Comparison of ENCODE assay signal across 2 fruit fly cellular contexts in genomic region chrX:15552472-15552888, dm6.
TF ChIP-seq lines count a peak whose summit lies in the region.

No protein-coding gene starts in this region.

TF ChIP-seq in whole organism, prepupa, 60 proteins besides CTCF, POLR2A, EP300 and RAD21 (continued from another document):
- no peak for TF ChIP-seq Blimp-1 (GFP tag; optimal IDR thresholded peaks at IDR 0.05; lab: Kevin White, UChicago)
- peak; percentile 40 for TF ChIP-seq net (GFP tag; optimal IDR thresholded peaks at IDR 0.05; lab: Kevin White, UChicago)
- TF ChIP-seq Eip93F (GFP tag; optimal IDR thresholded peaks at IDR 0.05; lab: Kevin White, UChicago), result no peak
- TF ChIP-seq Eip78C (GFP tag; lab: Kevin White, UChicago), result peak; percentile 91
- TF ChIP-seq CG9139 (GFP tag; optimal IDR thresholded peaks at IDR 0.05; lab: Kevin White, UChicago), result no peak
- TF ChIP-seq pdm3 (GFP tag; optimal IDR thresholded peaks at IDR 0.05; lab: Kevin White, UChicago), result peak; percentile 33
- TF ChIP-seq CG6276 (GFP tag; optimal IDR thresholded peaks at IDR 0.05; lab: Kevin White, UChicago), result peak; percentile 9
- TF ChIP-seq Sox14 (GFP tag; optimal IDR thresholded peaks at IDR 0.05; lab: Kevin White, UChicago), result peak; percentile 60
- TF ChIP-seq eg (GFP tag; IDR thresholded peaks at IDR 0.05; lab: Robert Waterston, UW), result no peak
- peak; percentile 51 for TF ChIP-seq CG31627 (GFP tag; optimal IDR thresholded peaks at IDR 0.05; lab: Kevin White, UChicago)
- TF ChIP-seq vri (GFP tag; optimal IDR thresholded peaks at IDR 0.05; lab: Kevin White, UChicago), result peak; percentile 7
- peak; percentile 65 for TF ChIP-seq lz (GFP tag; optimal IDR thresholded peaks at IDR 0.05; lab: Kevin White, UChicago)
- peak; percentile 29 for TF ChIP-seq CG34406 (GFP tag; optimal IDR thresholded peaks at IDR 0.05; lab: Kevin White, UChicago)
- TF ChIP-seq CG8319 (GFP tag; optimal IDR thresholded peaks at IDR 0.05; lab: Kevin White, UChicago), result no peak
- TF ChIP-seq Lpt (GFP tag; optimal IDR thresholded peaks at IDR 0.05; lab: Kevin White, UChicago), result no peak
- TF ChIP-seq salr (GFP tag; optimal IDR thresholded peaks at IDR 0.05; lab: Kevin White, UChicago), result peak in 1 of 2 experiments; percentile 48
- TF ChIP-seq acj6 (GFP tag; optimal IDR thresholded peaks at IDR 0.05; lab: Kevin White, UChicago), result peak; percentile 49
- TF ChIP-seq Hr4 (GFP tag; optimal IDR thresholded peaks at IDR 0.05; lab: Kevin White, UChicago), result peak; percentile 18
- peak; percentile 25 for TF ChIP-seq Ets96B (tag; optimal IDR thresholded peaks at IDR 0.05; lab: Kevin White, UChicago)
- peak; percentile 50 for TF ChIP-seq esn (GFP tag; optimal IDR thresholded peaks at IDR 0.05; lab: Kevin White, UChicago)
- TF ChIP-seq CG4318 (GFP tag; optimal IDR thresholded peaks at IDR 0.05; lab: Kevin White, UChicago), result no peak
- TF ChIP-seq CG3919 (GFP tag; optimal IDR thresholded peaks at IDR 0.05; lab: Kevin White, UChicago), result peak; percentile 46
- peak; percentile 16 to 67 for TF ChIP-seq ss (GFP tag; optimal IDR thresholded peaks at IDR 0.05; lab: Kevin White, UChicago)
- TF ChIP-seq fd85E (GFP tag; optimal IDR thresholded peaks at IDR 0.05; lab: Kevin White, UChicago), result no peak
- TF ChIP-seq Hr39 (GFP tag; optimal IDR thresholded peaks at IDR 0.05; lab: Kevin White, UChicago), result peak; percentile 47
- peak; percentile 34 for TF ChIP-seq fd59A (GFP tag; optimal IDR thresholded peaks at IDR 0.05; lab: Kevin White, UChicago)
- peak; percentile 3 for TF ChIP-seq spab (GFP tag; optimal IDR thresholded peaks at IDR 0.05; lab: Kevin White, UChicago)
- TF ChIP-seq CG16779 (tag; optimal IDR thresholded peaks at IDR 0.05; lab: Kevin White, UChicago), result no peak
- 0 out of 3 replicates have a peak, but pooled peaks have one; percentile 23 for TF ChIP-seq CG6163 (GFP tag; IDR thresholded peaks at IDR 0.05; lab: Robert Waterston, UW)
- peak; percentile 36 for TF ChIP-seq Sox15 (GFP tag; optimal IDR thresholded peaks at IDR 0.05; lab: Kevin White, UChicago)
- TF ChIP-seq Sox102F (GFP tag; optimal IDR thresholded peaks at IDR 0.05; lab: Kevin White, UChicago), result peak; percentile 49
- peak; percentile 13 for TF ChIP-seq CG11902 (GFP tag; optimal IDR thresholded peaks at IDR 0.05; lab: Kevin White, UChicago)
- TF ChIP-seq Eip75B (GFP tag; optimal IDR thresholded peaks at IDR 0.05; lab: Kevin White, UChicago), result peak; percentile 73
- TF ChIP-seq CG7368 (GFP tag; optimal IDR thresholded peaks at IDR 0.05; lab: Kevin White, UChicago), result no peak
- peak; percentile 21 for TF ChIP-seq CG6808 (GFP tag; optimal IDR thresholded peaks at IDR 0.05; lab: Kevin White, UChicago)
- TF ChIP-seq dac (GFP tag; optimal IDR thresholded peaks at IDR 0.05; lab: Kevin White, UChicago), result no peak
- TF ChIP-seq CG11762 (GFP tag; optimal IDR thresholded peaks at IDR 0.05; lab: Kevin White, UChicago; ENCODE audit: insufficient read depth), result peak; percentile 33

TF ChIP-seq in whole organism, wandering third instar larva, 38 proteins besides CTCF, POLR2A, EP300 and RAD21 (continued from another document):
- TF ChIP-seq Dfd (GFP tag; optimal IDR thresholded peaks at IDR 0.05; lab: Kevin White, UChicago), result no peak
- peak; percentile 59 for TF ChIP-seq psq (GFP tag; optimal IDR thresholded peaks at IDR 0.05; lab: Kevin White, UChicago)
- peak; percentile 45 for TF ChIP-seq h (GFP tag; optimal IDR thresholded peaks at IDR 0.05; lab: Kevin White, UChicago)
- no peak for TF ChIP-seq Hr83 (GFP tag; optimal IDR thresholded peaks at IDR 0.05; lab: Kevin White, UChicago; ENCODE audit: poor library complexity, severe bottlenecking)
- TF ChIP-seq CG9705 (GFP tag; optimal IDR thresholded peaks at IDR 0.05; lab: Kevin White, UChicago), result no peak
- TF ChIP-seq ey (GFP tag; optimal IDR thresholded peaks at IDR 0.05; lab: Kevin White, UChicago), result peak; percentile 40
- TF ChIP-seq CG32264 (GFP tag; optimal IDR thresholded peaks at IDR 0.05; lab: Kevin White, UChicago), result no peak
TF ChIP-seq in whole organism, wandering third instar larva: peak in this region for 12.
